Fruit fly (Drosophila melanogaster) S2 (cell line): Measurements from ENCODE around the gene CG43445.

ENCODE experiments used
- CG8478 ChIP-seq: fragments of >200 bp; optimal IDR thresholded peaks from 2 replicates; lab custom pipeline; 2018
- CTCF ChIP-seq, 2 experiments: fragments of >200 bp; optimal IDR thresholded peaks; 2 replicates each; lab custom pipeline; 2018

DNA sequence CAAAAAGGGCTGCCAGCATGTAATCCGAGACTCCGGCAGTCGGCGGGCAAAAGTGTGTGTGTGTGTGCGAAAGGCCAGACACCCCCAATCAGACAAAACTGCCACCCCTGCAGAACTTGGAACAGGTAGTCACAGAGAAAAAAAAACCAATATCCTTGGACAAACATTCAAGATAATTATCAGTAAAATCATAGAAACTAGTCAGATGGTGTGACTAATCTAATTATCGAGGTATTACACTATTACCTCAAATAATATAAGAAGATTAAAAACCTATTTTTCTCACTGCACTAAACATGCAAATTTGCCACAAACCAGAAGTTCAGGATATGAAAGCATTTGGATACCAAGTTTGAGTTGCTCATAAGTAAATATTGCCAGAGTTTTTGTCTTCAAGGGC is 46.6 kb downstream of the CG43445 start:
- no peak for TF ChIP-seq CG8478 (lab: Kevin White, UChicago)
- no peak for TF ChIP-seq CTCF (optimal IDR thresholded peaks at IDR 0.05; lab: Kevin White, UChicago)
